Fruit fly (Drosophila melanogaster) whole organism, embryonic: Measurements from ENCODE around the gene ppk23.

Experiments
- BEAF-32 ChIP-seq: fragments of 200-800 bp; sonication (Bioruptor generic); optimal IDR thresholded peaks from 3 replicates; lab custom pipeline; 2017; ENCODE audit warnings: missing biosample characterization, missing genetic modification characterization, mild to moderate bottlenecking, moderate library complexity, missing genetic modification reagents
- CG13287 ChIP-seq: fragments of 200-800 bp; sonication (Bioruptor generic); IDR thresholded peaks from 2 replicates; pipeline ENCODE4 v1.3.6; 2022; ENCODE audit warnings: missing biosample characterization, missing genetic modification characterization; ENCODE audit not compliant: partially characterized antibody
- CG14441 ChIP-seq: fragments of 200-800 bp; sonication (Bioruptor generic); IDR thresholded peaks from 2 replicates; pipeline ENCODE4 v1.3.6; 2022; ENCODE audit warnings: missing biosample characterization, missing genetic modification characterization
- CG15269 ChIP-seq: fragments of 200-800 bp; sonication (Bioruptor generic); optimal IDR thresholded peaks from 2 replicates; lab custom pipeline; 2018; ENCODE audit warnings: missing biosample characterization, mild to moderate bottlenecking, missing genetic modification characterization, moderate library complexity
- CG17361 ChIP-seq: fragments of 200-800 bp; sonication (Bioruptor generic); IDR thresholded peaks from 3 replicates; pipeline ENCODE4 v1.3.6; 2022; ENCODE audit warnings: missing biosample characterization, missing genetic modification characterization
- CG2875 ChIP-seq: fragments of 200-800 bp; sonication (Bioruptor generic); optimal IDR thresholded peaks from 2 replicates; lab custom pipeline; 2017; ENCODE audit warnings: missing biosample characterization, mild to moderate bottlenecking, missing genetic modification characterization, missing genetic modification reagents
- CG2889 ChIP-seq: fragments of 200-800 bp; sonication (Bioruptor generic); IDR thresholded peaks from 3 replicates; pipeline ENCODE4 v1.3.6; 2022; ENCODE audit warnings: missing biosample characterization, missing genetic modification characterization
- CG32532 ChIP-seq: fragments of 200-800 bp; sonication (Bioruptor generic); IDR thresholded peaks from 2 replicates; pipeline ENCODE4 v1.3.6; 2022; ENCODE audit warnings: missing biosample characterization, missing genetic modification characterization
- CG34376 ChIP-seq: fragments of 200-800 bp; sonication (Bioruptor generic); optimal IDR thresholded peaks from 2 replicates; lab custom pipeline; 2018; ENCODE audit warnings: missing biosample characterization, mild to moderate bottlenecking, missing genetic modification characterization
- CG3838 ChIP-seq: fragments of 200-800 bp; sonication (Bioruptor generic); optimal IDR thresholded peaks from 3 replicates; lab custom pipeline; 2016; ENCODE audit warnings: missing biosample characterization, missing genetic modification characterization
- CG3847 ChIP-seq: fragments of 200-800 bp; sonication (Bioruptor generic); IDR thresholded peaks from 2 replicates; pipeline ENCODE4 v1.3.6; 2022; ENCODE audit warnings: missing biosample characterization, missing genetic modification characterization
- CG3995 ChIP-seq: fragments of 200-800 bp; sonication (Bioruptor generic); optimal IDR thresholded peaks from 3 replicates; lab custom pipeline; 2016; ENCODE audit warnings: missing biosample characterization, missing genetic modification characterization
- CG6689 ChIP-seq: fragments of 200-800 bp; sonication (Bioruptor generic); IDR thresholded peaks from 2 replicates; pipeline ENCODE4 v1.3.6; 2022; ENCODE audit warnings: missing biosample characterization, missing genetic modification characterization
- CG7987 ChIP-seq: fragments of 200-800 bp; sonication (Bioruptor generic); optimal IDR thresholded peaks from 2 replicates; lab custom pipeline; 2018; ENCODE audit warnings: missing biosample characterization, mild to moderate bottlenecking, missing genetic modification characterization, moderate library complexity
- CG9817 ChIP-seq: fragments of 200-800 bp; sonication (Bioruptor generic); optimal IDR thresholded peaks from 2 replicates; lab custom pipeline; 2018; ENCODE audit warnings: missing biosample characterization, mild to moderate bottlenecking, missing genetic modification characterization, moderate library complexity
- Doc2 ChIP-seq: fragments of 200-800 bp; sonication (Bioruptor generic); IDR thresholded peaks from 2 replicates; pipeline ENCODE4 v1.3.6; 2022; ENCODE audit warnings: missing biosample characterization, missing genetic modification characterization
- Dp ChIP-seq: fragments of 200-800 bp; sonication (Bioruptor generic); optimal IDR thresholded peaks from 2 replicates; lab custom pipeline; 2018; ENCODE audit warnings: missing biosample characterization, mild to moderate bottlenecking, missing genetic modification characterization, moderate library complexity
- ERR ChIP-seq: fragments of 200-800 bp; sonication (Bioruptor generic); optimal IDR thresholded peaks from 2 replicates; lab custom pipeline; 2016; ENCODE audit warnings: missing biosample characterization, missing genetic modification characterization
- HmgZ ChIP-seq: fragments of 200-800 bp; sonication (Bioruptor generic); optimal IDR thresholded peaks from 2 replicates; lab custom pipeline; 2018; ENCODE audit warnings: missing biosample characterization, mild to moderate bottlenecking, missing genetic modification characterization
- Hr3 ChIP-seq: fragments of 200-800 bp; sonication (Bioruptor generic); optimal IDR thresholded peaks from 3 replicates; lab custom pipeline; 2016; ENCODE audit warnings: missing biosample characterization, missing genetic modification characterization
- MESR4 ChIP-seq: fragments of 200-800 bp; sonication (Bioruptor generic); optimal IDR thresholded peaks from 2 replicates; lab custom pipeline; 2018; ENCODE audit warnings: missing biosample characterization, mild to moderate bottlenecking, missing genetic modification characterization, moderate library complexity
- Mad ChIP-seq: fragments of 200-800 bp; sonication (Bioruptor generic); optimal IDR thresholded peaks from 2 replicates; lab custom pipeline; 2016; ENCODE audit warnings: missing biosample characterization, missing genetic modification characterization
- Mes4 ChIP-seq: fragments of 200-800 bp; sonication (Bioruptor generic); optimal IDR thresholded peaks from 2 replicates; lab custom pipeline; 2016; ENCODE audit warnings: missing biosample characterization, missing genetic modification characterization
- Rfx ChIP-seq: fragments of 200-800 bp; sonication (Bioruptor generic); IDR thresholded peaks from 2 replicates; pipeline ENCODE4 v1.3.6; 2022; ENCODE audit warnings: missing biosample characterization, missing genetic modification characterization
- Spps ChIP-seq: fragments of 200-800 bp; sonication (Bioruptor generic); optimal IDR thresholded peaks from 2 replicates; lab custom pipeline; 2018; ENCODE audit warnings: missing biosample characterization, mild to moderate bottlenecking, missing genetic modification characterization
- ap ChIP-seq: fragments of 200-800 bp; sonication (Bioruptor generic); IDR thresholded peaks from 2 replicates; pipeline ENCODE4 v1.3.6; 2022; ENCODE audit warnings: missing biosample characterization, missing genetic modification characterization
- ara ChIP-seq: fragments of 200-800 bp; sonication (Bioruptor generic); IDR thresholded peaks from 2 replicates; pipeline ENCODE4 v1.3.6; 2022; ENCODE audit warnings: missing biosample characterization, missing genetic modification characterization
- bcd ChIP-seq: fragments of 200-800 bp; sonication (Bioruptor generic); optimal IDR thresholded peaks from 2 replicates; lab custom pipeline; 2017; ENCODE audit warnings: missing biosample characterization, mild to moderate bottlenecking, missing genetic modification characterization
- bsh ChIP-seq, 2 experiments: fragments of 200-800 bp; sonication (Bioruptor generic); optimal IDR thresholded peaks; 2 replicates each; lab custom pipeline; 2017 to 2018; ENCODE audit warnings: mild to moderate bottlenecking in 2 of 2, missing biosample characterization in 2 of 2, missing genetic modification characterization in 2 of 2, moderate library complexity in 1 of 2
- cato ChIP-seq: fragments of 200-800 bp; sonication (Bioruptor generic); optimal IDR thresholded peaks from 2 replicates; lab custom pipeline; 2016; ENCODE audit warnings: missing biosample characterization, missing genetic modification characterization, borderline replicate concordance
- chinmo ChIP-seq: fragments of 200-800 bp; sonication (Bioruptor generic); IDR thresholded peaks from 4 replicates; pipeline ENCODE4 v1.3.6; 2022; ENCODE audit warnings: missing biosample characterization, missing genetic modification characterization; ENCODE audit not compliant: partially characterized antibody
- crc ChIP-seq: fragments of 200-800 bp; sonication (Bioruptor generic); optimal IDR thresholded peaks from 2 replicates; lab custom pipeline; 2016; ENCODE audit warnings: missing biosample characterization, missing genetic modification characterization
- dati ChIP-seq: fragments of 200-800 bp; sonication (Bioruptor generic); IDR thresholded peaks from 2 replicates; pipeline ENCODE4 v1.3.6; 2022; ENCODE audit warnings: missing biosample characterization, missing genetic modification characterization
- gsb-n ChIP-seq: fragments of 200-800 bp; sonication (Bioruptor generic); optimal IDR thresholded peaks from 3 replicates; lab custom pipeline; 2018; ENCODE audit warnings: missing biosample characterization, mild to moderate bottlenecking, missing genetic modification characterization
- kay ChIP-seq: fragments of 200-800 bp; sonication (Bioruptor generic); optimal IDR thresholded peaks from 2 replicates; lab custom pipeline; 2016; ENCODE audit warnings: missing biosample characterization, missing genetic modification characterization
- lab ChIP-seq: fragments of 200-800 bp; sonication (Bioruptor generic); optimal IDR thresholded peaks from 3 replicates; lab custom pipeline; 2017; ENCODE audit warnings: missing biosample characterization, missing genetic modification characterization, mild to moderate bottlenecking, moderate library complexity, missing genetic modification reagents
- luna ChIP-seq: fragments of 200-800 bp; sonication (Bioruptor generic); optimal IDR thresholded peaks from 2 replicates; lab custom pipeline; 2016; ENCODE audit warnings: missing biosample characterization, missing genetic modification characterization
- nerfin-1 ChIP-seq: fragments of 200-800 bp; sonication (Bioruptor generic); optimal IDR thresholded peaks from 3 replicates; lab custom pipeline; 2019; ENCODE audit warnings: missing biosample characterization, mild to moderate bottlenecking, missing genetic modification characterization, moderate library complexity
- nerfin-2 ChIP-seq: fragments of 200-800 bp; sonication (Bioruptor generic); IDR thresholded peaks from 2 replicates; pipeline ENCODE4 v1.3.6; 2022; ENCODE audit warnings: missing biosample characterization, missing genetic modification characterization; ENCODE audit not compliant: partially characterized antibody
- nmo ChIP-seq: fragments of 200-800 bp; sonication (Bioruptor generic); optimal IDR thresholded peaks from 2 replicates; lab custom pipeline; 2018; ENCODE audit warnings: missing biosample characterization, mild to moderate bottlenecking, missing genetic modification characterization, moderate library complexity
- pb ChIP-seq: fragments of 200-800 bp; sonication (Bioruptor generic); optimal IDR thresholded peaks from 3 replicates; lab custom pipeline; 2016; ENCODE audit warnings: missing biosample characterization, missing genetic modification characterization
- phol ChIP-seq: fragments of 200-800 bp; sonication (Bioruptor generic); optimal IDR thresholded peaks from 3 replicates; lab custom pipeline; 2018; ENCODE audit warnings: missing biosample characterization, mild to moderate bottlenecking, missing genetic modification characterization, moderate library complexity
- pita ChIP-seq: fragments of 200-800 bp; sonication (Bioruptor generic); optimal IDR thresholded peaks from 2 replicates; lab custom pipeline; 2017; ENCODE audit warnings: missing biosample characterization, mild to moderate bottlenecking, missing genetic modification characterization
- scrt ChIP-seq: fragments of 200-800 bp; sonication (Bioruptor generic); optimal IDR thresholded peaks from 2 replicates; lab custom pipeline; 2018; ENCODE audit warnings: missing biosample characterization, mild to moderate bottlenecking, missing genetic modification characterization, moderate library complexity
- sd ChIP-seq: fragments of 200-800 bp; sonication (Bioruptor generic); optimal IDR thresholded peaks from 3 replicates; lab custom pipeline; 2018; ENCODE audit warnings: missing biosample characterization, mild to moderate bottlenecking, missing genetic modification characterization, moderate library complexity
- sr ChIP-seq: fragments of 200-800 bp; sonication (Bioruptor generic); IDR thresholded peaks from 3 replicates; pipeline ENCODE4 v1.3.6; 2022; ENCODE audit warnings: missing biosample characterization, missing genetic modification characterization
- tin ChIP-seq: fragments of 200-800 bp; sonication (Bioruptor generic); optimal IDR thresholded peaks from 3 replicates; lab custom pipeline; 2016; ENCODE audit warnings: missing biosample characterization, missing genetic modification characterization
- toy ChIP-seq: fragments of 200-800 bp; sonication (Bioruptor generic); IDR thresholded peaks from 2 replicates; pipeline ENCODE4 v1.3.6; 2022; ENCODE audit warnings: missing biosample characterization, missing genetic modification characterization
- tup ChIP-seq: fragments of 200-800 bp; sonication (Bioruptor generic); optimal IDR thresholded peaks from 2 replicates; lab custom pipeline; 2016; ENCODE audit warnings: missing biosample characterization, mild to moderate bottlenecking, missing genetic modification characterization, moderate library complexity

Gene ppk23

dm6 chrX:17578869-17579781 is 10.1 kb upstream of the ppk23 start, which contains the start of gene Ankle2 (continued):
- no peak for TF ChIP-seq nerfin-2 (GFP tag; lab: Robert Waterston, UW)
- TF ChIP-seq CG3847 = no peak
- TF ChIP-seq HmgZ = no peak
- TF ChIP-seq Doc2 (GFP tag; lab: Robert Waterston, UW) = no peak
- no peak for TF ChIP-seq CG6689 (GFP tag; lab: Robert Waterston, UW)
- no peak for TF ChIP-seq CG9817 (tag; lab: Kevin White, UChicago)
- TF ChIP-seq gsb-n = no peak
- TF ChIP-seq nerfin-1 (tag; lab: Kevin White, UChicago) = no peak
- no peak for TF ChIP-seq tup (GFP tag; lab: Kevin White, UChicago)
- TF ChIP-seq CG2889 = no peak
- TF ChIP-seq sd (tag; lab: Kevin White, UChicago) = no peak
- TF ChIP-seq Spps (tag; lab: Kevin White, UChicago) = no peak
- no peak for TF ChIP-seq tin (GFP tag; lab: Kevin White, UChicago)
- TF ChIP-seq cato (GFP tag; lab: Kevin White, UChicago) = no peak
- no peak for TF ChIP-seq CG14441 (GFP tag; lab: Robert Waterston, UW)
- no peak for TF ChIP-seq dati (GFP tag; lab: Robert Waterston, UW)
- no peak for TF ChIP-seq kay
- TF ChIP-seq pita (GFP tag; lab: Kevin White, UChicago) = peak; percentile 56
- no peak for TF ChIP-seq CG7987 (GFP tag; lab: Kevin White, UChicago)
- TF ChIP-seq CG34376 (GFP tag; lab: Kevin White, UChicago) = no peak
- peak; percentile 28 for TF ChIP-seq nmo (GFP tag; lab: Kevin White, UChicago)
- no peak for TF ChIP-seq ara (GFP tag; lab: Robert Waterston, UW)
- peak; percentile 76 for TF ChIP-seq CG13287
- no peak for TF ChIP-seq CG3838 (GFP tag; lab: Kevin White, UChicago)
- no peak for TF ChIP-seq bsh (GFP tag; optimal IDR thresholded peaks at IDR 0.05; lab: Kevin White, UChicago)
- TF ChIP-seq MESR4 (GFP tag; lab: Kevin White, UChicago) = peak; percentile 61
- TF ChIP-seq bcd (GFP tag; lab: Kevin White, UChicago) = no peak
- TF ChIP-seq chinmo (GFP tag; lab: Robert Waterston, UW) = peak; percentile 61; the same call in 1 of the 4 replicates
- no peak for TF ChIP-seq Rfx (GFP tag; lab: Robert Waterston, UW)
- no peak for TF ChIP-seq phol
- TF ChIP-seq Mes4 (GFP tag; lab: Kevin White, UChicago) = no peak
- TF ChIP-seq sr (GFP tag; lab: Robert Waterston, UW) = no peak
- peak; percentile 75 for TF ChIP-seq BEAF-32
- TF ChIP-seq Mad (GFP tag; lab: Kevin White, UChicago) = no peak
- TF ChIP-seq CG17361 (GFP tag; lab: Robert Waterston, UW) = 0 out of 3 replicates have a peak, but pooled peaks have one; percentile 31
- TF ChIP-seq ap (GFP tag; lab: Robert Waterston, UW) = no peak
- no peak for TF ChIP-seq scrt
- no peak for TF ChIP-seq CG3995 (GFP tag; lab: Kevin White, UChicago)
- no peak for TF ChIP-seq Hr3
- no peak for TF ChIP-seq crc (GFP tag; lab: Kevin White, UChicago)
- TF ChIP-seq CG15269 = no peak
- no peak for TF ChIP-seq lab
- TF ChIP-seq toy (GFP tag; lab: Robert Waterston, UW) = no peak
- TF ChIP-seq CG32532 = no peak
- peak; percentile 39 for TF ChIP-seq Dp (GFP tag; lab: Kevin White, UChicago)
- no peak for TF ChIP-seq ERR (GFP tag; lab: Kevin White, UChicago)
- TF ChIP-seq pb = no peak
- TF ChIP-seq CG2875 (GFP tag; lab: Kevin White, UChicago) = no peak
- no peak for TF ChIP-seq luna (GFP tag; lab: Kevin White, UChicago)
